Fruit fly (Drosophila melanogaster): ENCODE measurements around the gene inaF-D.

DNA sequence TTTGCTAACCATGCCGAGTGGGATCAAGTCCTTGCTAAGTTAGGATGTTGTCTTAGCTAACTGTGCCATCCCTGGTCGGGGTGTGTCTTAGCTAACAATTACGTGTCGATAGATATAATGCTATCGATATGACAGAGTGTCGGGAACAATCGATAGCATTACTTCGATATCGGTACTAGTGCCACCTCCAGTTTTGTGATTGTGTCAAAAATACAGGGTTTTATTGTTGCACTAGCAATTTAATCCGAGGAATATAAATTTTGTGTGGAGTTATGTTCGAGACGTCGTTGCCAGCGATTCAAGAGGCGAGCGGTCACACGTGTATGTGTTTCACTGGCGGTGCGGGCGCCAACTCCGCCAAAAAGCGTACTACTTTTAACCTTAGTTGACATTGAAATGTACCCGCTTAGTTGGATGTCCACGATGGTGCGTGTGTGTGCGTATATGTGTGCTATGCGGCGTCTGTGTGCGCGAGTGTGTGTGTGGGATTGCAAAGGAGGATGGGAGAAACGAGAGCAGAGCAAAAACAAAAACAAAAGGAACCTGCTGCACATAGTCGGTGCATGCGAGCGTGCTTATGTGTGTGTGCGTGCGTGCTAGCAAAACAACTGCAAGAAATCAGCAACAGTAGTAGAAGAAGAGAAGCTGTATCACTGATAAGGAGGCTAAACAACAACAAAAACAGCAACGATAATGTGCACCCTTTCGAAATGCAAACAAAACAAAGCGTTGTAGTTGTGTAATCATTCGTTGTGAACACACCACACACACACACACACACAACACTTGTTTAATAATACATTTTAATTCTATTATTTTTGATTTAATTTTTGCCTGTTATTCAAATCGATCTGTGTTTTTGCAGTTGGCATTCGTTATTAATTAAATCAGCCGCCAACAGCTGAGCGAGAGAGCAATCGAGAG is 33.7 kb downstream of the inaF-D start, which contains the start of gene PhKgamma:
- TF ChIP-seq insv (optimal IDR thresholded peaks at IDR 0.05) (no peak), psq (optimal IDR thresholded peaks at IDR 0.05) (no peak), h (optimal IDR thresholded peaks at IDR 0.05) (no peak), Myc (optimal IDR thresholded peaks at IDR 0.05) (no peak)
